Worm (Caenorhabditis elegans): ENCODE measurements around the gene C47G2.4.

DNA sequence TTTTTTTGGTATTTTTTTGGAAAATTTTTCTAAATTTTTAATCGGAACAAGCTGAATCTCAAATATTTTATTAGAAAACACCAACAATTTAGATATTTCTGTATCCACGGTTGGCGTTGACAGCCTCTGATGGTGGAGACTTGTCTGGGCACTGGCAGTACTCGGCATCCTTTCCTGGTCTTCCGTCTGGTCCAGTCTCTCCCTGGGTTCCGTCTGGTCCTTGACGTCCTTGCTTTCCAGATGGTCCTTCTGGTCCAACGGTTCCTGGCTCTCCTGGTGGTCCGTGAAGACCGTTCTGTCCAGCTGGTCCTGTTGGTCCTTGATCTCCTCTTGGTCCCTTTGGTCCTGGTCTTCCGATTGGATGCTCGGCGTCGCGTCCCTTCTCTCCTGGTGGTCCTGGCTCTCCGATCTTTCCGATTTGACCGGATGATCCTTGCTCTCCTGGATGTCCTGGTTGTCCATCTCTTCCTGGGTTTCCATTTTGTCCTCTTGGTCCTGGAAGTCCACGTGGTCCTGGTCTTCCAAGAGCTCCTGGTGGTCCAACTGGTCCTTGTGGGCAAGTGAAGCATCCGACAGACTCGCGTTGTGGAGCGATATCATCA, 43.3 kb upstream of the C47G2.4 start:
- TF ChIP-seq aly-1 (tag; optimal IDR thresholded peaks at IDR 0.05) (no peak), ama-1 (optimal IDR thresholded peaks at IDR 0.05) (no peak), hmg-4 (GFP tag; optimal IDR thresholded peaks at IDR 0.05) (no peak), sea-1 (GFP tag; conservative IDR thresholded peaks at IDR 0.05) (no peak), pes-1 (GFP tag; IDR thresholded peaks at IDR 0.05) (no peak), ceh-13 (GFP tag; optimal IDR thresholded peaks at IDR 0.05) (no peak), hmbx-1 (tag; optimal IDR thresholded peaks at IDR 0.05) (no peak), ets-7 (tag; optimal IDR thresholded peaks at IDR 0.05) (no peak), scrt-1 (GFP tag; IDR thresholded peaks at IDR 0.05) (no peak), flt-1 (GFP tag; IDR thresholded peaks at IDR 0.05) (no peak)

Measured in whole organism, early embryonic.